Worm (Caenorhabditis elegans) whole organism, midembryonic: Measurements from ENCODE around the gene dnj-24.

Experiments
- T22C8.4 ChIP-seq: fragments of 200-800 bp; sonication (Bioruptor generic); IDR thresholded peaks from 2 replicates; pipeline ENCODE4 v1.3.6; 2022; ENCODE audit warnings: missing genetic modification characterization, missing compliant biosample characterization
- cog-1 ChIP-seq: sonication (generic microtip); optimal IDR thresholded peaks from 2 replicates; lab custom pipeline; 2016; ENCODE audit warnings: missing genetic modification characterization, missing compliant biosample characterization
- flt-1 ChIP-seq: fragments of 200-800 bp; sonication (Bioruptor generic); IDR thresholded peaks from 2 replicates; pipeline ENCODE4 v1.3.6; 2022; ENCODE audit warnings: missing genetic modification characterization, missing compliant biosample characterization
- klf-2 ChIP-seq: fragments of 200-800 bp; sonication (Bioruptor generic); conservative IDR thresholded peaks from 2 replicates; pipeline ENCODE4 v1.3.6; 2022; ENCODE audit warnings: missing genetic modification reagents, missing genetic modification characterization, missing compliant biosample characterization
- med-1 ChIP-seq: sonication (generic microtip); optimal IDR thresholded peaks from 2 replicates; lab custom pipeline; 2017; ENCODE audit warnings: missing genetic modification characterization, mild to moderate bottlenecking, missing compliant biosample characterization, antibody characterized with exemption, missing genetic modification reagents; ENCODE audit not compliant: insufficient read depth
- ref-1 ChIP-seq: fragments of 200-800 bp; sonication (Bioruptor generic); conservative IDR thresholded peaks from 2 replicates; pipeline ENCODE4 v1.3.6; 2022; ENCODE audit warnings: missing genetic modification reagents, missing genetic modification characterization, missing compliant biosample characterization
- tab-1 ChIP-seq: fragments of 200-800 bp; sonication (Bioruptor generic); IDR thresholded peaks from 2 replicates; pipeline ENCODE4 v1.3.6; 2022; ENCODE audit warnings: missing genetic modification characterization, missing compliant biosample characterization
- ztf-23 ChIP-seq: fragments of 200-800 bp; sonication (Bioruptor generic); IDR thresholded peaks from 2 replicates; pipeline ENCODE4 v1.3.6; 2022; ENCODE audit warnings: missing genetic modification reagents, missing genetic modification characterization, missing compliant biosample characterization
- ztf-29 ChIP-seq: fragments of 200-800 bp; sonication (Bioruptor generic); IDR thresholded peaks from 2 replicates; pipeline ENCODE4 v1.3.6; 2022; ENCODE audit warnings: missing genetic modification reagents, missing genetic modification characterization, missing compliant biosample characterization

Gene dnj-24

DNA sequence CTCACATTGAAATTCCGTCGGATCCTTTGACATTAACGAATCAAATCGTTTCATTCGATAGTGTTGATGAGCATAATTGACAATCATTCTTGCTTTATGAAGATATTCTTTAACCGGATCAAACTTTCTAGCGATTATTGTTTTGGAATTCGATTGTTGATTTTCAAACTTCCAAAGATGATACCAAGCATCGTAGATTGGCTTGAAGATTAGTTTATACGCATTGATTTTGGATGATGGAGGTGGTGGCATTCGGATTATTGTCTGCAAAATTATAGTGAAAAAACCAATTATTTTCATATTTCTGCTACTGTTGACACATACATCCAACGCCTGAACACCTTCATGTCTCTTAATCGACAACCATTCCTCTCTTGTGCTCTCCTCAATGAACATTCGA lies 35.8 kb downstream of the dnj-24 start:
- no peak for TF ChIP-seq med-1
- TF ChIP-seq ztf-23 (GFP tag; lab: Robert Waterston, UW): no peak
- no peak for TF ChIP-seq flt-1 (GFP tag; lab: Robert Waterston, UW)
- no peak for TF ChIP-seq ztf-29 (GFP tag; lab: Robert Waterston, UW)
- TF ChIP-seq tab-1 (GFP tag; lab: Robert Waterston, UW): no peak
- no peak for TF ChIP-seq cog-1 (tag; lab: Kevin White, UChicago)
- no peak for TF ChIP-seq T22C8.4 (GFP tag; lab: Robert Waterston, UW)
- TF ChIP-seq klf-2 (GFP tag; lab: Robert Waterston, UW): no peak
- no peak for TF ChIP-seq ref-1 (GFP tag; lab: Robert Waterston, UW)

- TF ChIP-seq tab-1 (GFP tag; lab: Robert Waterston, UW): no peak
- TF ChIP-seq T22C8.4 (GFP tag; lab: Robert Waterston, UW): no peak
- TF ChIP-seq ztf-23 (GFP tag; lab: Robert Waterston, UW): no peak
- no peak for TF ChIP-seq med-1
Observed at ce11 chrIII:5385315-5385714, 38.6 kb downstream of the dnj-24 start, which contains the start of gene Y32H12A.7. Gene Y32H12A.7, minus strand, starts transcription at chrIII:5385415.

ce11 chrIII:5382073-5382472 lies 41.8 kb downstream of the dnj-24 start, which contains the start of gene Y32H12A.6:
Gene Y32H12A.6, minus strand, starts transcription at chrIII:5382173.
- TF ChIP-seq med-1 (no peak), ztf-23 (GFP tag; lab: Robert Waterston, UW) (no peak), ztf-29 (GFP tag; lab: Robert Waterston, UW) (no peak), cog-1 (tag; lab: Kevin White, UChicago) (no peak), tab-1 (GFP tag; lab: Robert Waterston, UW) (no peak), T22C8.4 (GFP tag; lab: Robert Waterston, UW) (no peak)

DNA sequence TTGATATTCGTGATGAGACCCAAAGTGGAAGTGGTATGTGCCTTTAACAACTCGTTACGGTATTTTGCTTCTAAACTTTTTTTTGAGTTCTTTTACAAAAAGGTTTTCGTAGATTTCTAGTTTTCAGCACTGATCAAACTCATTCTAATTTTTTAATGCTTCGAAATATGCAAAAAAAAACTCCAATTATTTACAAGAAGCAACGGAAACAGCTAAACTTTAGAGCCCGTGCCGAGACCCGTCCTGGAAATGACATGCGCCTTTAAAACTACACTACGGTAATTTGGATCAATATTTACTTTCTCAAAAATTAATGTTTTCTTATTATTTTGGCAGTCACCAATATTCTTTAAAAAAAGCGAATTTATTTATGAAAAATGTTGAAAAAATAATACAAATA lies 43.3 kb downstream of the dnj-24 start:
- TF ChIP-seq ref-1 (GFP tag; lab: Robert Waterston, UW): no peak
- no peak for TF ChIP-seq ztf-29 (GFP tag; lab: Robert Waterston, UW)
- no peak for TF ChIP-seq flt-1 (GFP tag; lab: Robert Waterston, UW)
- no peak for TF ChIP-seq ztf-23 (GFP tag; lab: Robert Waterston, UW)
- no peak for TF ChIP-seq klf-2 (GFP tag; lab: Robert Waterston, UW)
- TF ChIP-seq cog-1 (tag; lab: Kevin White, UChicago): no peak
- TF ChIP-seq med-1: no peak
- no peak for TF ChIP-seq T22C8.4 (GFP tag; lab: Robert Waterston, UW)
- no peak for TF ChIP-seq tab-1 (GFP tag; lab: Robert Waterston, UW)

DNA sequence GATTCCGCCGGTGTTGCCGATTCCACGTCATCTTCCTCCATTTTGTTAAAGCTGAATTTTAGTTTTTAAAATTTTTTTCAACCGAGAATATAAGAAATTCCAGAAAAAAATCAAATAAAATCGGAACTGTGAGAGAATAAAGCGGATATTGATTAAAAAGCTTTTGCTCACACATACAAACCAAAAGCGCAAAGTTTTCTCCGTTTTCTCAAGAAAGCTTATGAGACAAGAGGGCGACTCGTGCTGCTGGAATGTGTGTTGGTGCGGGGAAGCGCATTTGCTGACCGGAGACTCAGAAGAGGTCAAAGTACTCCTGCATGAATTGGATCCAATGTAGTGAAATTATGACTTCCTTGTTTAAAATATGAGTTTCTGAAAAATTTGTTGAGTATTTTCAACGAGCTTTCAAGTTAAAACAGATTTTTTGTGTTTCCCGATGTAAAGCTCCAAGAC lies 44.0 kb downstream of the dnj-24 start, which contains the start of gene paqr-2:
Gene paqr-2, minus strand, starts transcription at position 51 of the 453 bp plus-strand sequence.
- TF ChIP-seq flt-1 (GFP tag; lab: Robert Waterston, UW) (no peak), T22C8.4 (GFP tag; lab: Robert Waterston, UW) (no peak)

ce11 chrIII:5375001-5375532 lies 48.8 kb downstream of the dnj-24 start:
- TF ChIP-seq cog-1 (tag; lab: Kevin White, UChicago): no peak
- TF ChIP-seq tab-1 (GFP tag; lab: Robert Waterston, UW): no peak
- no peak for TF ChIP-seq T22C8.4 (GFP tag; lab: Robert Waterston, UW)

DNA sequence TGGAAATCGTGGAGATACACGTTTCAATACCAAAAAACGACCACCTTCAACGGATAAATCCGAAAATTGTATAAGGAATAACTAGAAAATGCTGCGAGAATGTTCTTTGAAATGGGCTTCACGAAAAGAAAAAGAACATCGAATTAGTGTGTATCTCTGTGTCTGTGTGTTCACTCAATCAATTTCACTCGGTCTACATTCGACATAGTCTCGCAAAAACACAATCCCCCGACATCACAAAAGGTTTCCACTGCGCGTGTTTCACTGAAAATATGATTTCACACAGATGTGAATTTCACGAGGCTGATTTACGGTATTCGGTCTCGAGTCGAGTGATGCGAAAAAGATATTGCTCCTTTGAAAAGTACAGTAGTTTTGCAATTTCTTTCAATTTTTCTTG lies 50.2 kb downstream of the dnj-24 start:
- TF ChIP-seq ztf-23 (GFP tag; lab: Robert Waterston, UW) (no peak), ref-1 (GFP tag; lab: Robert Waterston, UW) (no peak), tab-1 (GFP tag; lab: Robert Waterston, UW) (no peak), flt-1 (GFP tag; lab: Robert Waterston, UW) (no peak), cog-1 (tag; lab: Kevin White, UChicago) (no peak), ztf-29 (GFP tag; lab: Robert Waterston, UW) (no peak), T22C8.4 (GFP tag; lab: Robert Waterston, UW) (no peak), med-1 (no peak), klf-2 (GFP tag; lab: Robert Waterston, UW) (no peak)

- no peak for TF ChIP-seq klf-2 (GFP tag; lab: Robert Waterston, UW)
- no peak for TF ChIP-seq ztf-29 (GFP tag; lab: Robert Waterston, UW)
- no peak for TF ChIP-seq tab-1 (GFP tag; lab: Robert Waterston, UW)
- TF ChIP-seq flt-1 (GFP tag; lab: Robert Waterston, UW): no peak
- TF ChIP-seq T22C8.4 (GFP tag; lab: Robert Waterston, UW): no peak
- TF ChIP-seq ref-1 (GFP tag; lab: Robert Waterston, UW): no peak
- TF ChIP-seq med-1: no peak
- TF ChIP-seq ztf-23 (GFP tag; lab: Robert Waterston, UW): no peak
- TF ChIP-seq cog-1 (tag; lab: Kevin White, UChicago): no peak
Observed at ce11 chrIII:5372884-5373283, 51.0 kb downstream of the dnj-24 start.

DNA sequence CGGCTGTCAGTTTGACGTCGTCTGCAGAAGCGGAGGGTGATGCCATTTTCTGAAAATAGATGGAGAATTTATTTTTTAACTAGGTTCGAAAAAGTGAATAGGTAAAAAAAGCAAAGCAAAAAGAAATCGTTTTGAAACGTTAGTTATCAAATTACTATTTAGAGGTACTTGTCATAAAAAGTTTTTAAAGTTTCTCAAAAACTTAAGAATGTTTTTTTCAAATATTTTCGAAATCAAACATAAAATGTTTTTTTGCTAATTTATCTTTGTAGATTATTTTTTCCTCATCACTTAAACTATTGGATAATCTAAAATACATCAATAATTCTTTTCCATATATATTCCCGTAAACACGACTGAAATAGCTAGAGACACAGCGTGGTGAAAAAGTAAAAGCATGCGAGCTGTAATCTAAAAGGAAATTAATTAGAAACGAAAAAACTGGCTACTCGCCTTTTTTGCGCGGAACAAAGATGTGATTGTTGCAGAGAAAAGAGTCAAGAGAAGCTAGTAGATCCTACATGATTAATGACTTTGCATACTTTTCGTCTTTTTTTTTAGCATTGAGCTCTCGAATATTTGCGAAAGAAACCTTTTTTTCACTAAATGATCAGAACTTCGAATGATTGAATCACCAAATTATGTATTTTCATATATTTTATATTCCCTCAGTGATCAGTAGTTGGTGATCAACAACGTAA lies 52.5 kb downstream of the dnj-24 start, which contains the start of gene szy-2:
Gene szy-2, minus strand, starts transcription at position 51 of the 701 bp plus-strand sequence.
- no peak for TF ChIP-seq flt-1 (GFP tag; lab: Robert Waterston, UW)
